Fruit fly (Drosophila melanogaster) whole organism, embryonic: ENCODE results near the gene drpr.

Experiments used
- Adf1 ChIP-seq: fragments of 200-800 bp; sonication (Bioruptor generic); IDR thresholded peaks from 2 replicates; pipeline ENCODE4 v1.3.6; 2022; ENCODE audit warnings: missing biosample characterization, missing genetic modification characterization
- CG1024 ChIP-seq: fragments of 200-800 bp; sonication (Bioruptor generic); IDR thresholded peaks from 2 replicates; pipeline ENCODE4 v1.3.6; 2022; ENCODE audit warnings: missing biosample characterization, missing genetic modification characterization
- CG10565 ChIP-seq: fragments of 200-800 bp; sonication (Bioruptor generic); optimal IDR thresholded peaks from 3 replicates; lab custom pipeline; 2016; ENCODE audit warnings: missing biosample characterization, mild to moderate bottlenecking, missing genetic modification characterization
- CG11504 ChIP-seq: fragments of 200-800 bp; sonication (Bioruptor generic); optimal IDR thresholded peaks from 3 replicates; lab custom pipeline; 2019; ENCODE audit warnings: missing biosample characterization, mild to moderate bottlenecking, missing genetic modification characterization, moderate library complexity
- CG12236 ChIP-seq: fragments of 200-800 bp; sonication (Bioruptor generic); optimal IDR thresholded peaks from 2 replicates; lab custom pipeline; 2016; ENCODE audit warnings: missing biosample characterization, missing genetic modification characterization
- CG14014 ChIP-seq: fragments of 200-800 bp; sonication (Bioruptor generic); IDR thresholded peaks from 2 replicates; pipeline ENCODE4 v1.3.6; 2022; ENCODE audit warnings: missing biosample characterization, missing genetic modification characterization
- CG14710 ChIP-seq: fragments of 200-800 bp; sonication (Bioruptor generic); optimal IDR thresholded peaks from 3 replicates; lab custom pipeline; 2019; ENCODE audit warnings: missing biosample characterization, mild to moderate bottlenecking, missing genetic modification characterization, moderate library complexity
- CG14965 ChIP-seq: fragments of 200-800 bp; sonication (Bioruptor generic); optimal IDR thresholded peaks from 2 replicates; lab custom pipeline; 2016; ENCODE audit warnings: missing biosample characterization, missing genetic modification characterization, borderline replicate concordance
- CG15011 ChIP-seq: fragments of 200-800 bp; sonication (Bioruptor generic); optimal IDR thresholded peaks from 3 replicates; lab custom pipeline; 2018; ENCODE audit warnings: missing biosample characterization, mild to moderate bottlenecking, missing genetic modification characterization
- CG16863 ChIP-seq: fragments of 200-800 bp; sonication (Bioruptor generic); optimal IDR thresholded peaks from 3 replicates; lab custom pipeline; 2016; ENCODE audit warnings: missing biosample characterization, missing genetic modification characterization
- CG17328 ChIP-seq: fragments of 200-800 bp; sonication (Bioruptor generic); IDR thresholded peaks from 2 replicates; pipeline ENCODE4 v1.3.6; 2022; ENCODE audit warnings: missing biosample characterization, missing genetic modification characterization
- CG18619 ChIP-seq: fragments of 200-800 bp; sonication (Bioruptor generic); optimal IDR thresholded peaks from 3 replicates; lab custom pipeline; 2017; ENCODE audit warnings: missing biosample characterization, mild to moderate bottlenecking, missing genetic modification characterization
- CG18764 ChIP-seq: fragments of 200-800 bp; sonication (Bioruptor generic); optimal IDR thresholded peaks from 3 replicates; lab custom pipeline; 2016; ENCODE audit warnings: missing biosample characterization, missing genetic modification characterization
- CG2202 ChIP-seq: fragments of 200-800 bp; sonication (Bioruptor generic); optimal IDR thresholded peaks from 2 replicates; lab custom pipeline; 2018; ENCODE audit warnings: missing biosample characterization, mild to moderate bottlenecking, missing genetic modification characterization
- CG30020 ChIP-seq: fragments of 200-800 bp; optimal IDR thresholded peaks from 2 replicates; lab custom pipeline; 2019; ENCODE audit warnings: missing biosample characterization, mild to moderate bottlenecking, missing genetic modification characterization, moderate library complexity
- CG30403 ChIP-seq: fragments of 200-800 bp; sonication (Bioruptor generic); optimal IDR thresholded peaks from 3 replicates; lab custom pipeline; 2016; ENCODE audit warnings: missing biosample characterization, missing genetic modification characterization
- CG32532 ChIP-seq: fragments of 200-800 bp; sonication (Bioruptor generic); IDR thresholded peaks from 2 replicates; pipeline ENCODE4 v1.3.6; 2022; ENCODE audit warnings: missing biosample characterization, missing genetic modification characterization
- CG33213 ChIP-seq: fragments of 200-800 bp; sonication (Bioruptor generic); optimal IDR thresholded peaks from 3 replicates; lab custom pipeline; 2016; ENCODE audit warnings: missing biosample characterization, missing genetic modification characterization
- CG4730 ChIP-seq: fragments of 200-800 bp; sonication (Bioruptor generic); IDR thresholded peaks from 2 replicates; pipeline ENCODE4 v1.3.6; 2022; ENCODE audit warnings: missing biosample characterization, missing genetic modification characterization
- CG4820 ChIP-seq: fragments of 200-800 bp; sonication (Bioruptor generic); optimal IDR thresholded peaks from 3 replicates; lab custom pipeline; 2016; ENCODE audit warnings: missing biosample characterization, missing genetic modification characterization
- CG7372 ChIP-seq: fragments of 200-800 bp; sonication (Bioruptor generic); IDR thresholded peaks from 2 replicates; pipeline ENCODE4 v1.3.6; 2022; ENCODE audit warnings: missing biosample characterization, missing genetic modification characterization
- CG7963 ChIP-seq: fragments of 200-800 bp; sonication (Bioruptor generic); IDR thresholded peaks from 3 replicates; pipeline ENCODE4 v1.3.6; 2022; ENCODE audit warnings: missing biosample characterization, missing genetic modification characterization; ENCODE audit not compliant: partially characterized antibody
- CG7987 ChIP-seq: fragments of 200-800 bp; sonication (Bioruptor generic); optimal IDR thresholded peaks from 2 replicates; lab custom pipeline; 2018; ENCODE audit warnings: missing biosample characterization, mild to moderate bottlenecking, missing genetic modification characterization, moderate library complexity
- CG9797 ChIP-seq: fragments of 200-800 bp; sonication (Bioruptor generic); optimal IDR thresholded peaks from 3 replicates; lab custom pipeline; 2018; ENCODE audit warnings: missing biosample characterization, mild to moderate bottlenecking, missing genetic modification characterization
- Dbx ChIP-seq: fragments of 200-800 bp; sonication (Bioruptor generic); IDR thresholded peaks from 3 replicates; pipeline ENCODE4 v1.3.6; 2022; ENCODE audit warnings: missing biosample characterization, missing genetic modification characterization
- Drgx ChIP-seq: fragments of 200-800 bp; sonication (Bioruptor generic); IDR thresholded peaks from 2 replicates; pipeline ENCODE4 v1.3.6; 2022; ENCODE audit warnings: missing biosample characterization, missing genetic modification characterization
- Fer1 ChIP-seq: fragments of 200-800 bp; sonication (Bioruptor generic); optimal IDR thresholded peaks from 2 replicates; lab custom pipeline; 2017; ENCODE audit warnings: missing biosample characterization, mild to moderate bottlenecking, missing genetic modification characterization
- HLH3B ChIP-seq: fragments of 200-800 bp; sonication (Bioruptor generic); IDR thresholded peaks from 2 replicates; pipeline ENCODE4 v1.3.6; 2022; ENCODE audit warnings: missing biosample characterization, missing genetic modification characterization
- Ravus ChIP-seq: fragments of 200-800 bp; sonication (Bioruptor generic); IDR thresholded peaks from 2 replicates; pipeline ENCODE4 v1.3.6; 2022; ENCODE audit warnings: missing biosample characterization, missing genetic modification characterization
- Ssrp ChIP-seq: fragments of 200-800 bp; sonication (Bioruptor generic); optimal IDR thresholded peaks from 2 replicates; lab custom pipeline; 2018; ENCODE audit warnings: missing biosample characterization, mild to moderate bottlenecking, missing genetic modification characterization, moderate library complexity
- Trl ChIP-seq, 3 experiments: fragments of >200 bp in 2 of 3; fragments of 200-800 bp in 1 of 3; sonication (Bioruptor generic) in 1 of 3; optimal IDR thresholded peaks; 2 replicates in 1 of 3; 3 replicates in 2 of 3; lab custom pipeline; 2016 to 2017; ENCODE audit warnings: missing biosample characterization in 1 of 3, missing genetic modification characterization in 1 of 3
- ap ChIP-seq: fragments of 200-800 bp; sonication (Bioruptor generic); IDR thresholded peaks from 2 replicates; pipeline ENCODE4 v1.3.6; 2022; ENCODE audit warnings: missing biosample characterization, missing genetic modification characterization
- ase ChIP-seq: fragments of 200-800 bp; sonication (Bioruptor generic); IDR thresholded peaks from 3 replicates; pipeline ENCODE4 v1.3.6; 2022; ENCODE audit warnings: missing biosample characterization, missing genetic modification characterization
- bab2 ChIP-seq: fragments of 200-800 bp; sonication (Bioruptor generic); optimal IDR thresholded peaks from 2 replicates; lab custom pipeline; 2016; ENCODE audit warnings: missing biosample characterization, missing genetic modification characterization
- bcd ChIP-seq: fragments of 200-800 bp; sonication (Bioruptor generic); optimal IDR thresholded peaks from 2 replicates; lab custom pipeline; 2017; ENCODE audit warnings: missing biosample characterization, mild to moderate bottlenecking, missing genetic modification characterization
- bsh ChIP-seq, 2 experiments: fragments of 200-800 bp; sonication (Bioruptor generic); optimal IDR thresholded peaks; 2 replicates each; lab custom pipeline; 2017 to 2018; ENCODE audit warnings: mild to moderate bottlenecking in 2 of 2, missing biosample characterization in 2 of 2, missing genetic modification characterization in 2 of 2, moderate library complexity in 1 of 2
- croc ChIP-seq: fragments of 200-800 bp; sonication (Bioruptor generic); conservative IDR thresholded peaks from 3 replicates; pipeline ENCODE4 v1.3.6; 2022; ENCODE audit warnings: missing biosample characterization, missing genetic modification characterization
- disco-r ChIP-seq: fragments of 200-800 bp; sonication (Bioruptor generic); optimal IDR thresholded peaks from 2 replicates; lab custom pipeline; 2016; ENCODE audit warnings: missing biosample characterization, missing genetic modification characterization
- dysf ChIP-seq: fragments of 200-800 bp; sonication (Bioruptor generic); IDR thresholded peaks from 3 replicates; pipeline ENCODE4 v1.3.6; 2022; ENCODE audit warnings: missing biosample characterization, missing genetic modification characterization
- jigr1 ChIP-seq: fragments of 200-800 bp; sonication (Bioruptor generic); IDR thresholded peaks from 3 replicates; pipeline ENCODE4 v1.3.6; 2022; ENCODE audit warnings: missing biosample characterization, missing genetic modification characterization
- ken ChIP-seq: fragments of 200-800 bp; sonication (Bioruptor generic); IDR thresholded peaks from 3 replicates; pipeline ENCODE4 v1.3.6; 2022; ENCODE audit warnings: missing biosample characterization, missing genetic modification characterization
- nmo ChIP-seq: fragments of 200-800 bp; sonication (Bioruptor generic); optimal IDR thresholded peaks from 2 replicates; lab custom pipeline; 2018; ENCODE audit warnings: missing biosample characterization, mild to moderate bottlenecking, missing genetic modification characterization, moderate library complexity
- phol ChIP-seq: fragments of 200-800 bp; sonication (Bioruptor generic); optimal IDR thresholded peaks from 3 replicates; lab custom pipeline; 2018; ENCODE audit warnings: missing biosample characterization, mild to moderate bottlenecking, missing genetic modification characterization, moderate library complexity
- pum ChIP-seq: fragments of 200-800 bp; sonication (Bioruptor generic); optimal IDR thresholded peaks from 2 replicates; lab custom pipeline; 2016; ENCODE audit warnings: missing biosample characterization, missing genetic modification characterization
- row ChIP-seq: fragments of 200-800 bp; sonication (Bioruptor generic); IDR thresholded peaks from 3 replicates; pipeline ENCODE4 v1.3.6; 2022; ENCODE audit warnings: missing biosample characterization, missing genetic modification characterization
- sens ChIP-seq: fragments of 200-800 bp; sonication (Bioruptor generic); peaks from one replicate; lab custom pipeline; 2016; ENCODE audit warnings: missing biosample characterization, missing genetic modification characterization
- sisA ChIP-seq: fragments of 200-800 bp; sonication (Bioruptor generic); IDR thresholded peaks from 2 replicates; pipeline ENCODE4 v1.3.6; 2022; ENCODE audit warnings: missing biosample characterization, missing genetic modification characterization
- tna ChIP-seq: fragments of 200-800 bp; sonication (Bioruptor generic); IDR thresholded peaks from 2 replicates; pipeline ENCODE4 v1.3.6; 2022; ENCODE audit warnings: missing biosample characterization, missing genetic modification characterization; ENCODE audit not compliant: partially characterized antibody
- vvl ChIP-seq: fragments of 200-800 bp; sonication (Bioruptor generic); IDR thresholded peaks from 2 replicates; pipeline ENCODE4 v1.3.6; 2022; ENCODE audit warnings: missing biosample characterization, missing genetic modification characterization
- zf30C ChIP-seq: fragments of 200-800 bp; sonication (Bioruptor generic); optimal IDR thresholded peaks from 3 replicates; lab custom pipeline; 2018; ENCODE audit warnings: missing biosample characterization, mild to moderate bottlenecking, missing genetic modification characterization

Gene drpr

dm6 chr3L:1702367-1702927 is 28.5 kb downstream of the drpr start, which contains the start of gene CG13931 (continued):
- TF ChIP-seq CG7987 (no peak), CG7963 (GFP tag; lab: Robert Waterston, UW) (no peak), CG30020 (tag; lab: Kevin White, UChicago) (no peak), croc (GFP tag; lab: Robert Waterston, UW) (0 out of 3 replicates have a peak, but pooled peaks have one; percentile 19), ap (no peak), dysf (0 out of 3 replicates have a peak, but pooled peaks have one; percentile 22), CG10565 (GFP tag; lab: Kevin White, UChicago) (no peak), Ssrp (peak; percentile 23), phol (tag; lab: Kevin White, UChicago) (peak; percentile 32), bcd (no peak), sens (GFP tag; lab: Kevin White, UChicago) (peak; percentile 80), ken (GFP tag; lab: Robert Waterston, UW) (no peak), CG15011 (GFP tag; lab: Kevin White, UChicago) (no peak), nmo (GFP tag; lab: Kevin White, UChicago) (peak; percentile 35), row (peak; percentile 42; the same call in 1 of the 3 replicates), CG18619 (GFP tag; lab: Kevin White, UChicago) (no peak), CG16863 (GFP tag; lab: Kevin White, UChicago) (no peak), CG9797 (no peak), vvl (GFP tag; lab: Robert Waterston, UW) (0 out of 2 replicates have a peak, but pooled peaks have one; percentile 53), Drgx (GFP tag; lab: Robert Waterston, UW) (peak; percentile 77), CG4730 (no peak), Trl (optimal IDR thresholded peaks at IDR 0.05; lab: Kevin White, UChicago) (no peak), Trl (GFP tag; optimal IDR thresholded peaks at IDR 0.05; lab: Kevin White, UChicago) (peak; percentile 6), Adf1 (GFP tag; lab: Robert Waterston, UW) (no peak), CG30403 (GFP tag; lab: Kevin White, UChicago) (peak; percentile 38), disco-r (GFP tag; lab: Kevin White, UChicago) (no peak), CG12236 (no peak), CG17328 (GFP tag; lab: Robert Waterston, UW) (peak; percentile 36; the same call in 1 of the 2 replicates), CG1024 (GFP tag; lab: Robert Waterston, UW) (no peak), jigr1 (no peak), Dbx (GFP tag; lab: Robert Waterston, UW) (no peak), HLH3B (GFP tag; lab: Robert Waterston, UW) (peak; percentile 23; the same call in 1 of the 2 replicates), CG4820 (peak; percentile 0), Ravus (GFP tag; lab: Robert Waterston, UW) (no peak), bab2 (GFP tag; lab: Kevin White, UChicago) (peak; percentile 15), CG14965 (no peak), ase (GFP tag; lab: Robert Waterston, UW) (0 out of 3 replicates have a peak, but pooled peaks have one; percentile 22), sisA (GFP tag; lab: Robert Waterston, UW) (peak; percentile 57), CG11504 (peak; percentile 48), zf30C (GFP tag; lab: Kevin White, UChicago) (no peak), bsh (GFP tag; optimal IDR thresholded peaks at IDR 0.05; lab: Kevin White, UChicago) (peak in 1 of 2 experiments; percentile 42), pum (peak; percentile 35), CG14710 (tag; lab: Kevin White, UChicago) (peak; percentile 21), CG14014 (GFP tag; lab: Robert Waterston, UW) (no peak), CG32532 (GFP tag; lab: Robert Waterston, UW) (0 out of 2 replicates have a peak, but pooled peaks have one; percentile 18), CG18764 (peak; percentile 3), CG7372 (peak; percentile 16; the same call in 1 of the 2 replicates), Fer1 (GFP tag; lab: Kevin White, UChicago) (no peak), tna (no peak), CG2202 (tag; lab: Kevin White, UChicago) (no peak), CG33213 (GFP tag; lab: Kevin White, UChicago) (no peak)
